Fruit fly (Drosophila melanogaster) whole organism: ENCODE data around the gene Gld.

Source experiments
- Dll ChIP-seq: fragments of >200 bp; optimal IDR thresholded peaks from 2 replicates; lab custom pipeline; 2017
- EcR ChIP-seq, 2 experiments: fragments of >200 bp; optimal IDR thresholded peaks; 2 replicates each; lab custom pipeline; 2017; ENCODE audit warnings: missing biosample characterization in 2 of 2, missing genetic modification characterization in 2 of 2, missing genetic modification reagents in 2 of 2
- pan ChIP-seq: fragments of >200 bp; optimal IDR thresholded peaks from 2 replicates; lab custom pipeline; 2017
- psq ChIP-seq: fragments of >200 bp; optimal IDR thresholded peaks from 2 replicates; lab custom pipeline; 2017

DNA sequence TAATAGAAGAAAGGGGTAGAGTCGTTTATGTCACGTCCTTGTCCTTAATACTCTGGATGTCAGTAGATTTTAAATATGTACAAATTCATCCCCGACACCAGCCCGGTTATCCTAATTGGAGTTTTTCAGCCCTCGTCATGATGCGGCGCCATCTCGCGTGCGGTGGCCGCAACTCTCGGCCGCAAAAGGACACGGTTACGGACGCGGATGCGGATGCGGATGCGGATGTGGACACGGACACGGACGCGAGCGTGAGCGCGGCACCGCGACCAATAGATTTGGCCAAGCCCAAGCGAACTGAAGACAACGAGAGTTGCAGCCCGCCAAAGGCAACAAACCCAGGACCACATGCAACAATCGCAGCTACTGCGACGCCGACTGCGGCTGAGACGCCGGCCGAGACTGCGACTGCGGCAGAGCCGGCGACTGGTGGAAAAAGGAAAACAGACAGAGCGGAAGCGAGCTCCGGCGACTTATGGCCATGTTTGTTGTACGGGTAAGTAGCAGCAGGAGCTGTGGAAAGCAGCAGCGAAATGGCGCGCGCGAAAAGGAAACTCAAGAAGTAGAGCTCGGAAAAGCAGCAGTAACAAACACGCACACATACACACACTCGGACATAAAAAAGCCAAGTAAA lies 39.1 kb upstream of the Gld start, which contains the start of gene CG42544:
- TF ChIP-seq pan (lab: Kevin White, UChicago) (no peak), psq (no peak), Dll (no peak), EcR (GFP tag; optimal IDR thresholded peaks at IDR 0.05; lab: Kevin White, UChicago) (no peak)
